ENCODE assay signal across 6 worm cellular contexts in the genomic region with DNA sequence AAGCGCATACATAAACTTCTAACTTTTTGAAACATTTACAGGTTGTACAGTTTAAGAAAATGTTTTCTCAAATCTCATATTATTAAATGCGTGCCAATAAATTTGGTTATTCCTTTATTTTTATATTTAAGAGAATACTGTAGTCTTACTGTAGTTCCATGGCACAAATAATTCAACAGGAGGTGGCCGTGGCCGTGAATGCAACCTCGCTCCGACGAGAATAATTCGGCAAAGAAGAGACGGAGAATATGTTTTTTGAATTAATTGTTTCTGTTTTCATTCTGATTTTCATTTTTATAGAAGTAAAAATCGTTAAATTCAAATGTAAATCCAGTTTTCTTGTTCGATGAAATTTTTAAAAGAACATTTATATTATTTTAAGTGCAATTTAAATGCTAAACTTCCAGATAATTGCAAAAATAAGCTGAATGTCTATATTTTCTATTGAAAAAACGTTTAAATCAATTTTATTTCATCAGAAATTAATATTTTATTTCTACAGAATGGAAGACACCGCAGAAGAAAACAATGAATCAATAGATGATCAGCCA.
A peak's percentile ranks its signal among the peaks of the same experiment; 100 is the strongest.
TF ChIP-seq lines count a peak whose summit lies in the region.

Gene gon-4 (plus strand): TSS at position 501 of the 551 bp plus-strand sequence.

TF ChIP-seq in whole organism, L1 larva, 84 proteins besides CTCF, POLR2A, EP300 and RAD21 (continues in another document):
- TF ChIP-seq C04F5.9 (tag; optimal IDR thresholded peaks at IDR 0.05; lab: Kevin White, UChicago) (no peak), lir-3 (tag; optimal IDR thresholded peaks at IDR 0.05; lab: Kevin White, UChicago; ENCODE audit: poor library complexity) (no peak), skn-1 (tag; optimal IDR thresholded peaks at IDR 0.05; lab: Kevin White, UChicago) (no peak), rnt-1 (tag; optimal IDR thresholded peaks at IDR 0.05; lab: Kevin White, UChicago) (peak; percentile 6), nhr-28 (tag; optimal IDR thresholded peaks at IDR 0.05; lab: Kevin White, UChicago) (no peak), mep-1 (tag; optimal IDR thresholded peaks at IDR 0.05; lab: Kevin White, UChicago) (peak; percentile 30), hlh-17 (GFP tag; optimal IDR thresholded peaks at IDR 0.05; lab: Kevin White, UChicago; ENCODE audit: borderline replicate concordance) (no peak), lin-35 (GFP tag; optimal IDR thresholded peaks at IDR 0.05; lab: Kevin White, UChicago) (peak in 1 of 2 experiments; percentile 6), mab-9 (GFP tag; IDR thresholded peaks at IDR 0.05; lab: Robert Waterston, UW) (no peak), dpl-1 (GFP tag; optimal IDR thresholded peaks at IDR 0.05; lab: Kevin White, UChicago) (peak in 2 of 3 experiments; percentile 37 to 65), elt-3 (tag; optimal IDR thresholded peaks at IDR 0.05; lab: Kevin White, UChicago) (no peak), nhr-90 (tag; optimal IDR thresholded peaks at IDR 0.05; lab: Kevin White, UChicago; ENCODE audit: poor library complexity) (no peak), efl-3 (GFP tag; optimal IDR thresholded peaks at IDR 0.05; lab: Kevin White, UChicago) (no peak)

TF ChIP-seq in whole organism, L3 larva, 47 proteins besides CTCF, POLR2A, EP300 and RAD21:
- peak; percentile 57 for TF ChIP-seq lin-15B (tag; optimal IDR thresholded peaks at IDR 0.05; lab: Kevin White, UChicago)
- no peak for TF ChIP-seq pqm-1 (tag; optimal IDR thresholded peaks at IDR 0.05; lab: Kevin White, UChicago)
- no peak for TF ChIP-seq tbx-2 (tag; optimal IDR thresholded peaks at IDR 0.05; lab: Kevin White, UChicago)
- TF ChIP-seq snpc-4 (tag; optimal IDR thresholded peaks at IDR 0.05; lab: Kevin White, UChicago): peak; percentile 29
- no peak for TF ChIP-seq nhr-11 (tag; optimal IDR thresholded peaks at IDR 0.05; lab: Kevin White, UChicago)

TF ChIP-seq in whole organism, L4 larva, 104 proteins besides CTCF, POLR2A, EP300 and RAD21:
- no peak for TF ChIP-seq pha-4 (GFP tag; IDR thresholded peaks at IDR 0.05; lab: Robert Waterston, UW)
- TF ChIP-seq pha-4 (tag; optimal IDR thresholded peaks at IDR 0.05; lab: Kevin White, UChicago): peak; percentile 52
- peak; percentile 46 for TF ChIP-seq unc-130 (GFP tag; optimal IDR thresholded peaks at IDR 0.05; lab: Kevin White, UChicago)
- no peak for TF ChIP-seq dmd-6 (GFP tag; IDR thresholded peaks at IDR 0.05; lab: Robert Waterston, UW)
- no peak for TF ChIP-seq daf-8 (GFP tag; IDR thresholded peaks at IDR 0.05; lab: Robert Waterston, UW)
- peak; percentile 63 for TF ChIP-seq nhr-28 (tag; optimal IDR thresholded peaks at IDR 0.05; lab: Kevin White, UChicago)
- TF ChIP-seq mes-2 (tag; optimal IDR thresholded peaks at IDR 0.05; lab: Kevin White, UChicago; ENCODE audit: poor library complexity, severe bottlenecking): peak; percentile 81
- TF ChIP-seq lsy-2 (tag; optimal IDR thresholded peaks at IDR 0.05; lab: Kevin White, UChicago): no peak
- TF ChIP-seq egl-43 (GFP tag; IDR thresholded peaks at IDR 0.05; lab: Robert Waterston, UW): no peak
- TF ChIP-seq set-16 (GFP tag; IDR thresholded peaks at IDR 0.05; lab: Robert Waterston, UW): no peak

TF ChIP-seq in whole organism, late embryonic, 69 proteins besides CTCF, POLR2A, EP300 and RAD21:
- peak; percentile 28 for TF ChIP-seq ceh-2 (tag; optimal IDR thresholded peaks at IDR 0.05; lab: Kevin White, UChicago)
- peak; percentile 19 for TF ChIP-seq ceh-31 (tag; optimal IDR thresholded peaks at IDR 0.05; lab: Kevin White, UChicago)
- TF ChIP-seq syd-9 (tag; optimal IDR thresholded peaks at IDR 0.05; lab: Kevin White, UChicago): no peak
- no peak for TF ChIP-seq che-1 (tag; optimal IDR thresholded peaks at IDR 0.05; lab: Kevin White, UChicago)
- TF ChIP-seq zip-5 (tag; optimal IDR thresholded peaks at IDR 0.05; lab: Kevin White, UChicago): no peak
- TF ChIP-seq nhr-11 (tag; optimal IDR thresholded peaks at IDR 0.05; lab: Kevin White, UChicago): no peak
TF ChIP-seq in whole organism, late embryonic: peak in this region for 2.

TF ChIP-seq in whole organism, mixed stage, embryonic, 35 proteins besides CTCF, POLR2A, EP300 and RAD21:
- peak; percentile 49 for TF ChIP-seq lsy-2 (tag; optimal IDR thresholded peaks at IDR 0.05; lab: Kevin White, UChicago)
- no peak for TF ChIP-seq ceh-83 (GFP tag; optimal IDR thresholded peaks at IDR 0.05; lab: Kevin White, UChicago)

TF ChIP-seq in whole organism, young adult, 124 proteins besides CTCF, POLR2A, EP300 and RAD21:
- TF ChIP-seq F23B12.7 (tag; optimal IDR thresholded peaks at IDR 0.05; lab: Kevin White, UChicago; ENCODE audit: insufficient read depth) (no peak), unc-130 (GFP tag; optimal IDR thresholded peaks at IDR 0.05; lab: Kevin White, UChicago) (peak; percentile 18), madf-3 (GFP tag; IDR thresholded peaks at IDR 0.05; lab: Robert Waterston, UW) (no peak), let-607 (tag; optimal IDR thresholded peaks at IDR 0.05; lab: Kevin White, UChicago) (no peak), mcd-1 (GFP tag; IDR thresholded peaks at IDR 0.05; lab: Robert Waterston, UW) (peak; percentile 42; the same call in 1 of the 2 replicates), efl-1 (GFP tag; optimal IDR thresholded peaks at IDR 0.05; lab: Kevin White, UChicago) (no peak), rcor-1 (GFP tag; IDR thresholded peaks at IDR 0.05; lab: Robert Waterston, UW) (no peak; the same call in 1 of the 2 replicates), pbrm-1 (GFP tag; IDR thresholded peaks at IDR 0.05; lab: Robert Waterston, UW) (no peak), lsl-1 (GFP tag; optimal IDR thresholded peaks at IDR 0.05; lab: Kevin White, UChicago) (peak; percentile 59), B0019.2 (GFP tag; conservative IDR thresholded peaks at IDR 0.05; lab: Robert Waterston, UW) (no peak), tlf-1 (GFP tag; optimal IDR thresholded peaks at IDR 0.05; lab: Kevin White, UChicago) (no peak), ceh-27 (GFP tag; optimal IDR thresholded peaks at IDR 0.05; lab: Kevin White, UChicago) (peak; percentile 16), attf-5 (GFP tag; optimal IDR thresholded peaks at IDR 0.05; lab: Kevin White, UChicago) (peak; percentile 41), ama-1 (optimal IDR thresholded peaks at IDR 0.05; lab: Kevin White, UChicago) (no peak), ama-1 (GFP tag; optimal IDR thresholded peaks at IDR 0.05; lab: Kevin White, UChicago) (no peak), hmg-1.2 (GFP tag; IDR thresholded peaks at IDR 0.05; lab: Robert Waterston, UW) (no peak), cebp-2 (GFP tag; IDR thresholded peaks at IDR 0.05; lab: Robert Waterston, UW) (no peak), F57A8.1 (GFP tag; optimal IDR thresholded peaks at IDR 0.05; lab: Kevin White, UChicago) (no peak)
